Fruit fly (Drosophila melanogaster): ENCODE data around the gene HLH3B.
A peak's percentile ranks its signal among the peaks of the same experiment; 100 is the strongest.

The HLH3B gene

DNA sequence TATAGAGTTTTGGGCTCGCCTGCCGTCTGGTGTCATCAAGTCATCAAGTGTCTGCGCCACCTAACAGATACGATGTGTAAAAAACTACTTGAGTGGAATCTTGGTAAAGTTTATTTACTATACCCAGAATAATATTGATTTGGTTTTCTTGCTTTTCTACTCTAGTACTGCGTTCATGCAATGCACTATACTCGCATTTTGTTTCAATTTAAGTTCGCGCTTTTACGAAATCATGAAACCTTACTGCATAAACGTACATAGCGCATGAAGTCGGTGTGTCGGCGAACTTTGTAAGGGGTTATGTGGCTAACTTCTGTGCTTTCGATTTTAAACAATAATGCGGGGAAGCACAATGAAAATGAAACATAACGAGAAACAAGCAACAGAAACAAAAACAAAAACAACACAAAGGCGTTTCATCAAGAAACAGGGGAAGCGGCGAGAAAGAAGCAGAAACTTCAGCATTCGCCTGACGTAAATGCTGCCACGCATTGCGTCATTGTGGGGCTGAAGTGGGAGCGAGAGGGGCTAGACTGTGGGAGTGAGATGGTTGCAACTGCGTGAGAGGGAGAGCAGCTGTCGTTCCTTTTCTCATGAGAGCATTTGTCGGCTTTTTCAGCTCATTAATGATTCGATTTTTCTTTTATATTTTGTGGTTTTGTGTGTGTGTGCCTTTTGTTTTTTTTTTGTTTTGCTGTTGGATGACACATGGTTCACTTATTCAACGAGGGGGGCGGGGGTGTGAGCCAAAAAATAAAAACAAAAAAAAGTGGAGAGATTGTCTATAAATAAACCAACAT lies 29.2 kb downstream of the HLH3B start (continued):
- no peak for TF ChIP-seq Six4 (GFP tag; optimal IDR thresholded peaks at IDR 0.05)
- TF ChIP-seq D19B (GFP tag; optimal IDR thresholded peaks at IDR 0.05), result no peak
- TF ChIP-seq disco-r (GFP tag; optimal IDR thresholded peaks at IDR 0.05), result no peak
- no peak for TF ChIP-seq yki (optimal IDR thresholded peaks at IDR 0.05)
- TF ChIP-seq Opbp (GFP tag; IDR thresholded peaks at IDR 0.05; ENCODE audit: partially characterized antibody), result no peak
- TF ChIP-seq CG10274 (GFP tag; optimal IDR thresholded peaks at IDR 0.05), result no peak
- no peak for TF ChIP-seq CG7357 (GFP tag; IDR thresholded peaks at IDR 0.05)
- no peak for TF ChIP-seq zf30C (GFP tag; optimal IDR thresholded peaks at IDR 0.05)
- TF ChIP-seq ci (GFP tag; IDR thresholded peaks at IDR 0.05), result no peak
- no peak for TF ChIP-seq Kr (GFP tag; optimal IDR thresholded peaks at IDR 0.05)
- TF ChIP-seq fru (optimal IDR thresholded peaks at IDR 0.05), result no peak
- TF ChIP-seq CG7786 (GFP tag; optimal IDR thresholded peaks at IDR 0.05), result no peak
- no peak for TF ChIP-seq esg (GFP tag; conservative IDR thresholded peaks at IDR 0.05)
- no peak for TF ChIP-seq CG3726 (GFP tag; IDR thresholded peaks at IDR 0.05)
- no peak for TF ChIP-seq nerfin-1 (tag; optimal IDR thresholded peaks at IDR 0.05)
- TF ChIP-seq grau (tag; optimal IDR thresholded peaks at IDR 0.05), result no peak
- no peak for TF ChIP-seq CrebB (tag; optimal IDR thresholded peaks at IDR 0.05)
- no peak for TF ChIP-seq ewg (GFP tag; optimal IDR thresholded peaks at IDR 0.05)
- no peak for TF ChIP-seq dpn (GFP tag; optimal IDR thresholded peaks at IDR 0.05)
- no peak for TF ChIP-seq MBD-R2 (GFP tag; IDR thresholded peaks at IDR 0.05)
- TF ChIP-seq vvl (GFP tag; IDR thresholded peaks at IDR 0.05), result peak; percentile 42; the same call in 1 of the 2 replicates
- no peak for TF ChIP-seq CG15479 (GFP tag; optimal IDR thresholded peaks at IDR 0.05)
- no peak for TF ChIP-seq NC2β (GFP tag; optimal IDR thresholded peaks at IDR 0.05)
- TF ChIP-seq HmgZ (tag; optimal IDR thresholded peaks at IDR 0.05), result no peak
- TF ChIP-seq CG6791 (GFP tag; IDR thresholded peaks at IDR 0.05; ENCODE audit: partially characterized antibody), result no peak
- TF ChIP-seq CG7928 (GFP tag; optimal IDR thresholded peaks at IDR 0.05), result no peak
- no peak for TF ChIP-seq CG14860 (GFP tag; IDR thresholded peaks at IDR 0.05; ENCODE audit: partially characterized antibody)
- TF ChIP-seq gcm (GFP tag; optimal IDR thresholded peaks at IDR 0.05), result no peak
- TF ChIP-seq C15 (GFP tag; IDR thresholded peaks at IDR 0.05), result no peak
- no peak for TF ChIP-seq ind (GFP tag; optimal IDR thresholded peaks at IDR 0.05)
- no peak for TF ChIP-seq CG15269 (tag; optimal IDR thresholded peaks at IDR 0.05)
- no peak for TF ChIP-seq E2f1 (GFP tag; IDR thresholded peaks at IDR 0.05)
- no peak for TF ChIP-seq CG3847 (GFP tag; IDR thresholded peaks at IDR 0.05)
- TF ChIP-seq CG17361 (GFP tag; IDR thresholded peaks at IDR 0.05), result 0 out of 3 replicates have a peak, but pooled peaks have one; percentile 13
- TF ChIP-seq Gug (GFP tag; IDR thresholded peaks at IDR 0.05), result no peak
- TF ChIP-seq Neu2 (GFP tag; optimal IDR thresholded peaks at IDR 0.05; ENCODE audit: borderline replicate concordance), result no peak
- TF ChIP-seq CG1529 (GFP tag; optimal IDR thresholded peaks at IDR 0.05), result no peak
- no peak for TF ChIP-seq Dip3 (GFP tag; optimal IDR thresholded peaks at IDR 0.05)
- peak; percentile 41; the same call in 1 of the 3 replicates for TF ChIP-seq CG34224 (GFP tag; IDR thresholded peaks at IDR 0.05; ENCODE audit: partially characterized antibody)
- TF ChIP-seq CG31388 (GFP tag; optimal IDR thresholded peaks at IDR 0.05), result no peak
- TF ChIP-seq scrt (GFP tag; optimal IDR thresholded peaks at IDR 0.05), result no peak
- TF ChIP-seq oc (tag; optimal IDR thresholded peaks at IDR 0.05), result no peak
- TF ChIP-seq chinmo (GFP tag; IDR thresholded peaks at IDR 0.05; ENCODE audit: partially characterized antibody), result peak; percentile 93; the same call in 3 of the 4 replicates
- no peak for TF ChIP-seq CG18476 (GFP tag; optimal IDR thresholded peaks at IDR 0.05)
- no peak for TF ChIP-seq D19A (tag; optimal IDR thresholded peaks at IDR 0.05)
- TF ChIP-seq B-H2 (GFP tag; optimal IDR thresholded peaks at IDR 0.05), result no peak
- no peak for TF ChIP-seq Doc3 (GFP tag; IDR thresholded peaks at IDR 0.05; ENCODE audit: partially characterized antibody)
- no peak for TF ChIP-seq CG10565 (GFP tag; optimal IDR thresholded peaks at IDR 0.05)
- TF ChIP-seq lmd (GFP tag; IDR thresholded peaks at IDR 0.05), result no peak
- no peak for TF ChIP-seq CG12071 (GFP tag; optimal IDR thresholded peaks at IDR 0.05)
